Fruit fly (Drosophila melanogaster) whole organism, embryonic: ENCODE results near the gene Pisd.

Experiments
- CG10979 ChIP-seq: fragments of 200-800 bp; sonication (Bioruptor generic); optimal IDR thresholded peaks from 2 replicates; lab custom pipeline; 2018; ENCODE audit warnings: missing biosample characterization, mild to moderate bottlenecking, missing genetic modification characterization, moderate library complexity
- CG11093 ChIP-seq: fragments of 200-800 bp; sonication (Bioruptor generic); IDR thresholded peaks from 3 replicates; pipeline ENCODE4 v1.3.6; 2022; ENCODE audit warnings: missing biosample characterization, missing genetic modification characterization
- CG11398 ChIP-seq: fragments of 200-800 bp; sonication (Bioruptor generic); optimal IDR thresholded peaks from 2 replicates; lab custom pipeline; 2016; ENCODE audit warnings: missing biosample characterization, missing genetic modification characterization
- CG11456 ChIP-seq: fragments of 200-800 bp; sonication (Bioruptor generic); IDR thresholded peaks from 3 replicates; pipeline ENCODE4 v1.3.6; 2022; ENCODE audit warnings: missing biosample characterization, missing genetic modification characterization
- CG11504 ChIP-seq: fragments of 200-800 bp; sonication (Bioruptor generic); optimal IDR thresholded peaks from 3 replicates; lab custom pipeline; 2019; ENCODE audit warnings: missing biosample characterization, mild to moderate bottlenecking, missing genetic modification characterization, moderate library complexity
- CG11695 ChIP-seq: fragments of 200-800 bp; sonication (Bioruptor generic); IDR thresholded peaks from 3 replicates; pipeline ENCODE4 v1.3.6; 2022; ENCODE audit warnings: missing biosample characterization, missing genetic modification characterization
- CG12769 ChIP-seq: fragments of 200-800 bp; sonication (Bioruptor generic); optimal IDR thresholded peaks from 2 replicates; lab custom pipeline; 2019; ENCODE audit warnings: missing biosample characterization, mild to moderate bottlenecking, missing genetic modification characterization, moderate library complexity
- CG14014 ChIP-seq: fragments of 200-800 bp; sonication (Bioruptor generic); IDR thresholded peaks from 2 replicates; pipeline ENCODE4 v1.3.6; 2022; ENCODE audit warnings: missing biosample characterization, missing genetic modification characterization
- CG14667 ChIP-seq: fragments of 200-800 bp; sonication (Bioruptor generic); IDR thresholded peaks from 2 replicates; pipeline ENCODE4 v1.3.6; 2022; ENCODE audit warnings: missing biosample characterization, missing genetic modification characterization
- CG1529 ChIP-seq: fragments of 200-800 bp; sonication (Bioruptor generic); optimal IDR thresholded peaks from 3 replicates; lab custom pipeline; 2018; ENCODE audit warnings: missing biosample characterization, missing genetic modification characterization
- CG17361 ChIP-seq: fragments of 200-800 bp; sonication (Bioruptor generic); IDR thresholded peaks from 3 replicates; pipeline ENCODE4 v1.3.6; 2022; ENCODE audit warnings: missing biosample characterization, missing genetic modification characterization
- CG2678 ChIP-seq: fragments of 200-800 bp; sonication (Bioruptor generic); optimal IDR thresholded peaks from 3 replicates; lab custom pipeline; 2019; ENCODE audit warnings: missing biosample characterization, mild to moderate bottlenecking, missing genetic modification characterization, moderate library complexity
- CG3163 ChIP-seq: fragments of 200-800 bp; sonication (Bioruptor generic); optimal IDR thresholded peaks from 3 replicates; lab custom pipeline; 2016; ENCODE audit warnings: missing biosample characterization, missing genetic modification characterization
- CG3281 ChIP-seq: fragments of 200-800 bp; sonication (Bioruptor generic); optimal IDR thresholded peaks from 3 replicates; lab custom pipeline; 2017; ENCODE audit warnings: missing biosample characterization, mild to moderate bottlenecking, missing genetic modification characterization
- CG34376 ChIP-seq: fragments of 200-800 bp; sonication (Bioruptor generic); optimal IDR thresholded peaks from 2 replicates; lab custom pipeline; 2018; ENCODE audit warnings: missing biosample characterization, mild to moderate bottlenecking, missing genetic modification characterization
- CG3995 ChIP-seq: fragments of 200-800 bp; sonication (Bioruptor generic); optimal IDR thresholded peaks from 3 replicates; lab custom pipeline; 2016; ENCODE audit warnings: missing biosample characterization, missing genetic modification characterization
- CG4617 ChIP-seq: fragments of 200-800 bp; sonication (Bioruptor generic); optimal IDR thresholded peaks from 3 replicates; lab custom pipeline; 2016; ENCODE audit warnings: missing biosample characterization, missing genetic modification characterization, borderline replicate concordance
- CG4730 ChIP-seq: fragments of 200-800 bp; sonication (Bioruptor generic); IDR thresholded peaks from 2 replicates; pipeline ENCODE4 v1.3.6; 2022; ENCODE audit warnings: missing biosample characterization, missing genetic modification characterization
- CG6813 ChIP-seq: fragments of 200-800 bp; sonication (Bioruptor generic); optimal IDR thresholded peaks from 2 replicates; lab custom pipeline; 2017; ENCODE audit warnings: missing biosample characterization, missing genetic modification characterization, mild to moderate bottlenecking, moderate library complexity, missing genetic modification reagents
- CG8765 ChIP-seq: fragments of 200-800 bp; sonication (Bioruptor generic); IDR thresholded peaks from 2 replicates; pipeline ENCODE4 v1.3.6; 2022; ENCODE audit warnings: missing biosample characterization, missing genetic modification characterization
- Dip3 ChIP-seq: fragments of 200-800 bp; sonication (Bioruptor generic); optimal IDR thresholded peaks from 3 replicates; lab custom pipeline; 2016; ENCODE audit warnings: missing biosample characterization, missing genetic modification characterization
- Dref ChIP-seq: fragments of 200-800 bp; sonication (Bioruptor generic); IDR thresholded peaks from 2 replicates; pipeline ENCODE4 v1.3.6; 2022; ENCODE audit warnings: missing biosample characterization, missing genetic modification characterization
- Ets65A ChIP-seq: fragments of 200-800 bp; sonication (Bioruptor generic); peaks from one replicate; lab custom pipeline; 2016; ENCODE audit warnings: missing biosample characterization, missing genetic modification characterization
- Fer1 ChIP-seq: fragments of 200-800 bp; sonication (Bioruptor generic); optimal IDR thresholded peaks from 2 replicates; lab custom pipeline; 2017; ENCODE audit warnings: missing biosample characterization, mild to moderate bottlenecking, missing genetic modification characterization
- Fer2 ChIP-seq: fragments of 200-800 bp; sonication (Bioruptor generic); optimal IDR thresholded peaks from 2 replicates; lab custom pipeline; 2018; ENCODE audit warnings: missing biosample characterization, mild to moderate bottlenecking, missing genetic modification characterization, moderate library complexity
- Hey ChIP-seq: fragments of 200-800 bp; sonication (Bioruptor generic); optimal IDR thresholded peaks from 3 replicates; lab custom pipeline; 2018; ENCODE audit warnings: missing biosample characterization, mild to moderate bottlenecking, missing genetic modification characterization
- Hr51 ChIP-seq, 2 experiments: fragments of 200-800 bp; sonication (Bioruptor generic); optimal IDR thresholded peaks; 2 replicates in 1 of 2; 3 replicates in 1 of 2; lab custom pipeline; 2016 to 2018; ENCODE audit warnings: missing biosample characterization in 2 of 2, missing genetic modification characterization in 2 of 2, mild to moderate bottlenecking in 1 of 2, moderate library complexity in 1 of 2
- Oli ChIP-seq: fragments of 200-800 bp; sonication (Bioruptor generic); optimal IDR thresholded peaks from 2 replicates; lab custom pipeline; 2018; ENCODE audit warnings: missing biosample characterization, mild to moderate bottlenecking, missing genetic modification characterization, moderate library complexity
- Optix ChIP-seq: fragments of 200-800 bp; sonication (Bioruptor generic); IDR thresholded peaks from 3 replicates; pipeline ENCODE4 v1.3.6; 2022; ENCODE audit warnings: missing biosample characterization, missing genetic modification characterization
- Rfx ChIP-seq: fragments of 200-800 bp; sonication (Bioruptor generic); IDR thresholded peaks from 2 replicates; pipeline ENCODE4 v1.3.6; 2022; ENCODE audit warnings: missing biosample characterization, missing genetic modification characterization
- Sox100B ChIP-seq: fragments of 200-800 bp; sonication (Bioruptor generic); optimal IDR thresholded peaks from 3 replicates; lab custom pipeline; 2018; ENCODE audit warnings: missing biosample characterization, mild to moderate bottlenecking, missing genetic modification characterization
- Sox102F ChIP-seq: fragments of 200-800 bp; sonication (Bioruptor generic); optimal IDR thresholded peaks from 2 replicates; lab custom pipeline; 2018; ENCODE audit warnings: missing biosample characterization, mild to moderate bottlenecking, missing genetic modification characterization, moderate library complexity
- Trl ChIP-seq, 3 experiments: fragments of >200 bp in 2 of 3; fragments of 200-800 bp in 1 of 3; sonication (Bioruptor generic) in 1 of 3; optimal IDR thresholded peaks; 2 replicates in 1 of 3; 3 replicates in 2 of 3; lab custom pipeline; 2016 to 2017; ENCODE audit warnings: missing biosample characterization in 1 of 3, missing genetic modification characterization in 1 of 3
- Xrp1 ChIP-seq: fragments of 200-800 bp; sonication (Bioruptor generic); IDR thresholded peaks from 2 replicates; pipeline ENCODE4 v1.3.6; 2022; ENCODE audit warnings: missing biosample characterization, missing genetic modification characterization
- al ChIP-seq: fragments of 200-800 bp; sonication (Bioruptor generic); IDR thresholded peaks from 2 replicates; pipeline ENCODE4 v1.3.6; 2022; ENCODE audit warnings: missing biosample characterization, missing genetic modification characterization
- dmrt99B ChIP-seq: fragments of 200-800 bp; sonication (Bioruptor generic); optimal IDR thresholded peaks from 2 replicates; lab custom pipeline; 2018; ENCODE audit warnings: missing biosample characterization, mild to moderate bottlenecking, missing genetic modification characterization, moderate library complexity
- ken ChIP-seq: fragments of 200-800 bp; sonication (Bioruptor generic); IDR thresholded peaks from 3 replicates; pipeline ENCODE4 v1.3.6; 2022; ENCODE audit warnings: missing biosample characterization, missing genetic modification characterization
- knrl ChIP-seq: fragments of 200-800 bp; sonication (Bioruptor generic); IDR thresholded peaks from 3 replicates; pipeline ENCODE4 v1.3.6; 2022; ENCODE audit warnings: missing biosample characterization, missing genetic modification characterization; ENCODE audit not compliant: partially characterized antibody
- nau ChIP-seq: fragments of 200-800 bp; sonication (Bioruptor generic); optimal IDR thresholded peaks from 3 replicates; lab custom pipeline; 2017; ENCODE audit warnings: missing biosample characterization, mild to moderate bottlenecking, missing genetic modification characterization, missing genetic modification reagents
- onecut ChIP-seq: fragments of 200-800 bp; sonication (Bioruptor generic); IDR thresholded peaks from 2 replicates; pipeline ENCODE4 v1.3.6; 2022; ENCODE audit warnings: missing biosample characterization, missing genetic modification characterization
- ranshi ChIP-seq: fragments of 200-800 bp; sonication (Bioruptor generic); IDR thresholded peaks from 2 replicates; pipeline ENCODE4 v1.3.6; 2022; ENCODE audit warnings: missing biosample characterization, missing genetic modification characterization
- row ChIP-seq: fragments of 200-800 bp; sonication (Bioruptor generic); IDR thresholded peaks from 3 replicates; pipeline ENCODE4 v1.3.6; 2022; ENCODE audit warnings: missing biosample characterization, missing genetic modification characterization
- sd ChIP-seq: fragments of 200-800 bp; sonication (Bioruptor generic); optimal IDR thresholded peaks from 3 replicates; lab custom pipeline; 2018; ENCODE audit warnings: missing biosample characterization, mild to moderate bottlenecking, missing genetic modification characterization, moderate library complexity
- sens ChIP-seq: fragments of 200-800 bp; sonication (Bioruptor generic); peaks from one replicate; lab custom pipeline; 2016; ENCODE audit warnings: missing biosample characterization, missing genetic modification characterization
- slbo ChIP-seq: fragments of 200-800 bp; sonication (Bioruptor generic); IDR thresholded peaks from 2 replicates; pipeline ENCODE4 v1.3.6; 2022; ENCODE audit warnings: missing biosample characterization, missing genetic modification characterization
- so ChIP-seq: fragments of 200-800 bp; sonication (Bioruptor generic); IDR thresholded peaks from 3 replicates; pipeline ENCODE4 v1.3.6; 2022; ENCODE audit warnings: missing biosample characterization, missing genetic modification characterization
- tap ChIP-seq: fragments of 200-800 bp; optimal IDR thresholded peaks from 3 replicates; lab custom pipeline; 2019; ENCODE audit warnings: missing biosample characterization, mild to moderate bottlenecking, missing genetic modification characterization, moderate library complexity
- vnd ChIP-seq: fragments of 200-800 bp; sonication (Bioruptor generic); IDR thresholded peaks from 3 replicates; pipeline ENCODE4 v1.3.6; 2022; ENCODE audit warnings: missing biosample characterization, missing genetic modification characterization; ENCODE audit not compliant: partially characterized antibody

Gene Pisd

DNA sequence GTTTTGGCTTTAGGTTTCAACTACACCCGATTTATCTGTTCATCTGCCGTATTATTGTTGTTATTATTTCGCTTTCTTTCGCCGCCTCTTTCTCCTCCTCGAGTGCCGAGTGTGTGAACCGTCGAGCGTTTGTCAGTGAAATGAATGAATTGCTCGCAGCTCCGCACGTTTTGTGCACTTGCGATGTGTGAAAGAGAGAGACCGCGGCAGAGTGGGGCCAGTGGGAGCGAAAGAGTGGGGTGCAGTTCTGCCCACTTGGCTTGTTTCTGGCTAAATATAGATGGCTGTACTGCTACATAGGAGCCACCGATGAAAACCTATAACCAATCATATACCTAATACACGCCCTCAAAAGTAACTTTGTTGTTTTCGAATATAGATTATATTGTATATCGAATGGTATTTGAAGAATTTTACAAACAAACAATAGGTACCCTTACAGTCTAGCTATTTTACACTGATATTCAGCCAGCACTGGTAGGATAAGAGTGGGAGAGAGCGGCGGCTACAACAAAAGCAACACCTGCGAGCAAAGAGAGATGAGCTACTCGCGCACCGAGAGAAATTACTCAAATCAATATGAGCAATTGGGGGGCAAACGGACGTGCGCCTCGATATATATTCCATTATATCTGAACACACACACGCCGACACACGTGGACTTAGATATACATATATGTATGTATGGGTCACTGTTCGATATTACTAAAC lies 44.0 kb upstream of the Pisd start (continued):
- TF ChIP-seq CG2678 (tag; lab: Kevin White, UChicago) (peak; percentile 45), Rfx (GFP tag; lab: Robert Waterston, UW) (peak; percentile 47), knrl (GFP tag; lab: Robert Waterston, UW) (0 out of 3 replicates have a peak, but pooled peaks have one; percentile 33), so (GFP tag; lab: Robert Waterston, UW) (peak; percentile 17; the same call in 1 of the 3 replicates), CG11695 (no peak), CG1529 (GFP tag; lab: Kevin White, UChicago) (no peak), Ets65A (GFP tag; lab: Kevin White, UChicago) (peak; percentile 88), CG4730 (GFP tag; lab: Robert Waterston, UW) (no peak), dmrt99B (peak; percentile 11), tap (tag; lab: Kevin White, UChicago) (no peak), CG11398 (GFP tag; lab: Kevin White, UChicago) (no peak), vnd (GFP tag; lab: Robert Waterston, UW) (0 out of 3 replicates have a peak, but pooled peaks have one; percentile 26), Xrp1 (GFP tag; lab: Robert Waterston, UW) (peak; percentile 45; the same call in 1 of the 2 replicates), Dref (no peak), row (GFP tag; lab: Robert Waterston, UW) (peak; percentile 94), Sox100B (GFP tag; lab: Kevin White, UChicago) (peak; percentile 7), slbo (GFP tag; lab: Robert Waterston, UW) (peak; percentile 47), Fer1 (GFP tag; lab: Kevin White, UChicago) (peak; percentile 9), Sox102F (GFP tag; lab: Kevin White, UChicago) (peak; percentile 8), CG11456 (GFP tag; lab: Robert Waterston, UW) (0 out of 3 replicates have a peak, but pooled peaks have one; percentile 11), CG6813 (GFP tag; lab: Kevin White, UChicago) (no peak), Oli (tag; lab: Kevin White, UChicago) (peak; percentile 7), ranshi (GFP tag; lab: Robert Waterston, UW) (0 out of 2 replicates have a peak, but pooled peaks have one; percentile 4), sens (GFP tag; lab: Kevin White, UChicago) (peak; percentile 82), al (GFP tag; lab: Robert Waterston, UW) (peak; percentile 29; the same call in 1 of the 2 replicates), CG8765 (0 out of 2 replicates have a peak, but pooled peaks have one; percentile 7), Optix (0 out of 3 replicates have a peak, but pooled peaks have one; percentile 20), Dip3 (no peak), onecut (GFP tag; lab: Robert Waterston, UW) (0 out of 2 replicates have a peak, but pooled peaks have one; percentile 26), Hr51 (GFP tag; optimal IDR thresholded peaks at IDR 0.05; lab: Kevin White, UChicago) (peak in 1 of 2 experiments; percentile 11), sd (tag; lab: Kevin White, UChicago) (peak; percentile 8), CG11504 (tag; lab: Kevin White, UChicago) (peak; percentile 21), nau (GFP tag; lab: Kevin White, UChicago) (peak; percentile 1), CG3995 (GFP tag; lab: Kevin White, UChicago) (no peak), CG4617 (no peak), CG3281 (GFP tag; lab: Kevin White, UChicago) (no peak), CG34376 (peak; percentile 50), CG14014 (0 out of 2 replicates have a peak, but pooled peaks have one; percentile 17), ken (GFP tag; lab: Robert Waterston, UW) (peak; percentile 48; the same call in 1 of the 3 replicates), CG12769 (tag; lab: Kevin White, UChicago) (peak; percentile 2), Hey (tag; lab: Kevin White, UChicago) (peak; percentile 83), CG10979 (tag; lab: Kevin White, UChicago) (peak; percentile 8), CG11093 (GFP tag; lab: Robert Waterston, UW) (no peak), CG14667 (GFP tag; lab: Robert Waterston, UW) (0 out of 2 replicates have a peak, but pooled peaks have one; percentile 18), Fer2 (no peak), CG17361 (GFP tag; lab: Robert Waterston, UW) (peak; percentile 31; the same call in 1 of the 3 replicates), Trl (optimal IDR thresholded peaks at IDR 0.05; lab: Kevin White, UChicago) (peak; percentile 63 to 79), Trl (GFP tag; optimal IDR thresholded peaks at IDR 0.05; lab: Kevin White, UChicago) (no peak), CG3163 (GFP tag; lab: Kevin White, UChicago) (peak; percentile 10)
